Worm (Caenorhabditis elegans) whole organism, young adult: ENCODE results near the gene Y70C5A.3.

Experiments
- D2030.7 ChIP-seq: fragments of 200-800 bp; sonication (Bioruptor generic); IDR thresholded peaks from 2 replicates; pipeline ENCODE4 v1.3.6; 2022; ENCODE audit warnings: missing genetic modification reagents, missing genetic modification characterization, missing compliant biosample characterization
- F10E7.11 ChIP-seq: sonication (generic microtip); optimal IDR thresholded peaks from 2 replicates; lab custom pipeline; 2017; ENCODE audit warnings: mild to moderate bottlenecking, missing genetic modification characterization, moderate library complexity, missing compliant biosample characterization
- F23B12.7 ChIP-seq: sonication (generic microtip); optimal IDR thresholded peaks from 2 replicates; lab custom pipeline; 2017; ENCODE audit warnings: missing genetic modification characterization, mild to moderate bottlenecking, missing compliant biosample characterization, antibody characterized with exemption, moderate library complexity; ENCODE audit not compliant: insufficient read depth
- F37B4.10 ChIP-seq: fragments of 200-800 bp; sonication (Bioruptor generic); IDR thresholded peaks from 2 replicates; pipeline ENCODE4 v1.3.6; 2022; ENCODE audit warnings: missing genetic modification characterization, missing compliant biosample characterization
- F55B11.4 ChIP-seq: sonication (generic microtip); optimal IDR thresholded peaks from 2 replicates; lab custom pipeline; 2016; ENCODE audit warnings: missing compliant biosample characterization, missing genetic modification characterization, borderline replicate concordance; ENCODE audit not compliant: insufficient read depth
- F57C9.4 ChIP-seq: sonication (generic microtip); optimal IDR thresholded peaks from 2 replicates; lab custom pipeline; 2017; ENCODE audit warnings: mild to moderate bottlenecking, missing genetic modification characterization, missing compliant biosample characterization
- T26A5.8 ChIP-seq: sonication (generic microtip); optimal IDR thresholded peaks from 2 replicates; lab custom pipeline; 2016; ENCODE audit warnings: missing genetic modification characterization, missing compliant biosample characterization
- Y67H2A.10 ChIP-seq: fragments of 200-800 bp; sonication (Bioruptor generic); conservative IDR thresholded peaks from 2 replicates; pipeline ENCODE4 v1.3.6; 2022; ENCODE audit warnings: missing genetic modification reagents, missing genetic modification characterization, missing compliant biosample characterization
- Y79H2A.3 ChIP-seq: fragments of 200-800 bp; sonication (Bioruptor generic); conservative IDR thresholded peaks from 2 replicates; pipeline ENCODE4 v1.3.6; 2022; ENCODE audit warnings: missing genetic modification reagents, missing genetic modification characterization, missing compliant biosample characterization
- ZK185.1 ChIP-seq: sonication (generic microtip); optimal IDR thresholded peaks from 2 replicates; lab custom pipeline; 2016; ENCODE audit warnings: mild to moderate bottlenecking, missing genetic modification characterization, missing compliant biosample characterization; ENCODE audit not compliant: poor library complexity, severe bottlenecking
- atf-7 ChIP-seq: sonication (generic microtip); optimal IDR thresholded peaks from 2 replicates; lab custom pipeline; 2017; ENCODE audit warnings: mild to moderate bottlenecking, missing genetic modification characterization, missing compliant biosample characterization
- athp-1 ChIP-seq: sonication (generic microtip); optimal IDR thresholded peaks from 2 replicates; lab custom pipeline; 2017; ENCODE audit warnings: mild to moderate bottlenecking, missing genetic modification characterization, missing compliant biosample characterization
- attf-3 ChIP-seq: fragments of 200-800 bp; sonication (Bioruptor generic); conservative IDR thresholded peaks from 2 replicates; pipeline ENCODE4 v1.3.6; 2022; ENCODE audit warnings: missing genetic modification reagents, missing genetic modification characterization, missing compliant biosample characterization
- attf-5 ChIP-seq: fragments of 200-800 bp; sonication (Bioruptor generic); optimal IDR thresholded peaks from 2 replicates; lab custom pipeline; 2018; ENCODE audit warnings: mild to moderate bottlenecking, missing genetic modification characterization, missing compliant biosample characterization
- attf-6 ChIP-seq: fragments of 200-800 bp; sonication (Bioruptor generic); IDR thresholded peaks from 2 replicates; pipeline ENCODE4 v1.3.6; 2022; ENCODE audit warnings: missing genetic modification reagents, missing genetic modification characterization, missing compliant biosample characterization
- cebp-1 ChIP-seq, 2 experiments: fragments of 200-800 bp in 1 of 2; sonication (Bioruptor generic) in 1 of 2; sonication (generic microtip) in 1 of 2; IDR thresholded peaks in 1 of 2; optimal IDR thresholded peaks in 1 of 2; 2 replicates each; pipeline versions ENCODE4 v1.3.6 to Lab custom; 2017 to 2022; ENCODE audit warnings: missing compliant biosample characterization in 2 of 2, missing genetic modification characterization in 2 of 2, mild to moderate bottlenecking in 1 of 2, missing genetic modification reagents in 1 of 2, moderate library complexity in 1 of 2
- chd-7 ChIP-seq: sonication (generic microtip); optimal IDR thresholded peaks from 2 replicates; lab custom pipeline; 2016; ENCODE audit warnings: mild to moderate bottlenecking, missing genetic modification characterization, moderate library complexity, missing compliant biosample characterization
- dpl-1 ChIP-seq: fragments of 150-350 bp; optimal IDR thresholded peaks from 2 replicates; lab custom pipeline; 2014; ENCODE audit warnings: missing biosample characterization, missing genetic modification reagents, missing genetic modification characterization
- ets-4 ChIP-seq: fragments of 200-800 bp; sonication (Bioruptor generic); optimal IDR thresholded peaks from 2 replicates; lab custom pipeline; 2018; ENCODE audit warnings: mild to moderate bottlenecking, missing genetic modification characterization, missing compliant biosample characterization
- hrde-1 ChIP-seq: sonication (generic microtip); optimal IDR thresholded peaks from 2 replicates; lab custom pipeline; 2016; ENCODE audit warnings: missing genetic modification characterization, mild to moderate bottlenecking, missing compliant biosample characterization, moderate library complexity, missing genotype, missing genetic modification reagents, borderline replicate concordance
- lin-35 ChIP-seq, 3 experiments: fragments of 150-350 bp in 2 of 3; sonication (generic microtip) in 1 of 3; optimal IDR thresholded peaks; 2 replicates each; lab custom pipeline; 2014 to 2018; ENCODE audit warnings: missing biosample characterization in 3 of 3, missing genetic modification characterization in 3 of 3, missing genetic modification reagents in 3 of 3
- lsl-1 ChIP-seq: fragments of 200-800 bp; sonication (Bioruptor generic); optimal IDR thresholded peaks from 2 replicates; lab custom pipeline; 2018; ENCODE audit warnings: mild to moderate bottlenecking, missing genetic modification characterization, moderate library complexity, missing compliant biosample characterization
- lsy-27 ChIP-seq: sonication (generic microtip); optimal IDR thresholded peaks from 2 replicates; lab custom pipeline; 2017; ENCODE audit warnings: missing genetic modification characterization, mild to moderate bottlenecking, missing compliant biosample characterization, antibody characterized with exemption, missing genotype, borderline replicate concordance; ENCODE audit not compliant: insufficient read depth
- mxl-1 ChIP-seq: sonication (generic microtip); optimal IDR thresholded peaks from 2 replicates; lab custom pipeline; 2016; ENCODE audit warnings: missing genetic modification characterization, missing compliant biosample characterization
- nhr-120 ChIP-seq: fragments of 200-800 bp; sonication (Bioruptor generic); IDR thresholded peaks from 2 replicates; pipeline ENCODE4 v1.3.6; 2022; ENCODE audit warnings: missing genetic modification characterization, missing compliant biosample characterization
- pbrm-1 ChIP-seq: fragments of 200-800 bp; sonication (Bioruptor generic); IDR thresholded peaks from 2 replicates; pipeline ENCODE4 v1.3.6; 2022; ENCODE audit warnings: missing genetic modification reagents, missing genetic modification characterization, missing compliant biosample characterization
- repo-1 ChIP-seq: sonication (generic microtip); optimal IDR thresholded peaks from 2 replicates; lab custom pipeline; 2017; ENCODE audit warnings: mild to moderate bottlenecking, missing genetic modification characterization, missing compliant biosample characterization
- tbp1 ChIP-seq: fragments of 200-800 bp; sonication (Bioruptor generic); optimal IDR thresholded peaks from 2 replicates; lab custom pipeline; 2018; ENCODE audit warnings: mild to moderate bottlenecking, missing genetic modification characterization, missing compliant biosample characterization
- tlf-1 ChIP-seq: fragments of 200-800 bp; sonication (Bioruptor generic); optimal IDR thresholded peaks from 2 replicates; lab custom pipeline; 2018; ENCODE audit warnings: mild to moderate bottlenecking, missing genetic modification characterization, missing compliant biosample characterization
- zfh-2 ChIP-seq: fragments of 200-800 bp; sonication (Bioruptor generic); conservative IDR thresholded peaks from 2 replicates; pipeline ENCODE4 v1.3.6; 2022; ENCODE audit warnings: missing genetic modification reagents, missing genetic modification characterization, missing compliant biosample characterization
- ztf-25 ChIP-seq: fragments of 200-800 bp; sonication (Bioruptor generic); IDR thresholded peaks from 2 replicates; pipeline ENCODE4 v1.3.6; 2022; ENCODE audit warnings: missing genetic modification reagents, missing genetic modification characterization, missing compliant biosample characterization
- ztf-3 ChIP-seq: fragments of 200-800 bp; sonication (Bioruptor generic); optimal IDR thresholded peaks from 2 replicates; lab custom pipeline; 2018; ENCODE audit warnings: mild to moderate bottlenecking, missing genetic modification characterization, missing compliant biosample characterization

Y70C5A.3 gene

ce11 chrV:16640366-16640765 lies 19.6 kb upstream of the Y70C5A.3 start (continued):
- TF ChIP-seq tbp1 (GFP tag; lab: Kevin White, UChicago): peak; percentile 89
- TF ChIP-seq zfh-2 (GFP tag; lab: Robert Waterston, UW): no peak
- TF ChIP-seq F23B12.7 (tag; lab: Kevin White, UChicago): no peak
- TF ChIP-seq F10E7.11: no peak

- TF ChIP-seq lsy-27 (tag; lab: Kevin White, UChicago) (no peak), dpl-1 (no peak), attf-3 (GFP tag; lab: Robert Waterston, UW) (no peak), ztf-3 (GFP tag; lab: Kevin White, UChicago) (no peak), tlf-1 (GFP tag; lab: Kevin White, UChicago) (no peak)
- TF ChIP-seq, all 124 proteins: peak for 0
Observed at ce11 chrV:16638204-16638603, 17.5 kb upstream of the Y70C5A.3 start, which contains the start of gene srw-76. Gene srw-76, minus strand, starts transcription at chrV:16638304.

ce11 chrV:16635911-16636310 lies 15.2 kb upstream of the Y70C5A.3 start, which contains the start of gene mltn-11:
Gene mltn-11, plus strand, starts transcription at chrV:16636186.
- TF ChIP-seq pbrm-1 (GFP tag; lab: Robert Waterston, UW) (no peak), mxl-1 (tag; lab: Kevin White, UChicago) (no peak), tlf-1 (GFP tag; lab: Kevin White, UChicago) (no peak), D2030.7 (GFP tag; lab: Robert Waterston, UW) (no peak), ztf-25 (GFP tag; lab: Robert Waterston, UW) (no peak)

DNA sequence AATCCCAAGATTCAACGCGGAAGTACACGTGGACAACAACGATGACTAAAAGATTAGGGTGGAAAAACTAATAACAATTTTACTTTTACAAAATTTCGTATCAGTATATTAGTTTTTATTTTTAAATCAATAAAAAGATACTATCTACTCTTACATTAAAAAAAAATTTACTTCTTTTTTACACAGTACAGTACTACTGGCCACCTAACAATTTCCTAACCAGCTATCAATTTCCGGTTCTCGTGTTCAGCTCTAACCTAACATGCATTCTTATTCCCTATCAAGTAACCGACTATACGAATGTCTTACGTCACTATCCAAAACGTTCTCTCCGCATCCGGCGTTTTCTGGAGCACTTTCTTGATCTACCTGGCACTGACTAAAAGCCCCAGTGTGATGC lies 8.9 kb upstream of the Y70C5A.3 start, which contains the start of gene srd-21:
Gene srd-21, plus strand, starts transcription at position 301 of the 400 bp plus-strand sequence.
- TF ChIP-seq hrde-1 (no peak), lsl-1 (GFP tag; lab: Kevin White, UChicago) (no peak), atf-7 (no peak), ZK185.1 (tag; lab: Kevin White, UChicago) (no peak), F57C9.4 (tag; lab: Kevin White, UChicago) (no peak), ets-4 (GFP tag; lab: Kevin White, UChicago) (no peak), cebp-1 (GFP tag; IDR thresholded peaks at IDR 0.05; lab: Robert Waterston, UW) (no peak), cebp-1 (tag; optimal IDR thresholded peaks at IDR 0.05; lab: Kevin White, UChicago) (no peak), nhr-120 (GFP tag; lab: Robert Waterston, UW) (no peak), athp-1 (tag; lab: Kevin White, UChicago) (no peak), F55B11.4 (tag; lab: Kevin White, UChicago) (no peak), F37B4.10 (no peak), lin-35 (GFP tag; optimal IDR thresholded peaks at IDR 0.05; lab: Kevin White, UChicago) (no peak), attf-5 (GFP tag; lab: Kevin White, UChicago) (no peak), Y79H2A.3 (no peak), attf-6 (no peak), Y67H2A.10 (GFP tag; lab: Robert Waterston, UW) (no peak), T26A5.8 (tag; lab: Kevin White, UChicago) (no peak)
- TF ChIP-seq, all 124 proteins: peak for 0

- no peak for TF ChIP-seq chd-7 (tag; lab: Kevin White, UChicago)
- no peak for TF ChIP-seq repo-1 (tag; lab: Kevin White, UChicago)
- TF ChIP-seq ztf-25 (GFP tag; lab: Robert Waterston, UW): no peak
- TF ChIP-seq, all 124 proteins: peak for 0
Observed at ce11 chrV:16628991-16629390, 8.3 kb upstream of the Y70C5A.3 start, which contains the start of gene W06G6.2. Gene W06G6.2, plus strand, starts transcription at chrV:16629291.
